Fruit fly (Drosophila melanogaster) whole organism, pupa: ENCODE data around the gene yem.

Experiments
- CG10348 ChIP-seq: fragments of 200-800 bp; sonication (Bioruptor generic); IDR thresholded peaks from 2 replicates; pipeline ENCODE4 v1.3.6; 2022; ENCODE audit warnings: missing biosample characterization, missing genetic modification characterization
- CG12605 ChIP-seq: fragments of 200-800 bp; sonication (Bioruptor generic); IDR thresholded peaks from 2 replicates; pipeline ENCODE4 v1.3.6; 2022; ENCODE audit warnings: missing biosample characterization, missing genetic modification characterization
- CG13204 ChIP-seq: fragments of 200-800 bp; sonication (Bioruptor generic); optimal IDR thresholded peaks from 2 replicates; lab custom pipeline; 2018; ENCODE audit warnings: missing biosample characterization, mild to moderate bottlenecking, missing genetic modification characterization, moderate library complexity
- CG14655 ChIP-seq: fragments of 200-800 bp; sonication (Bioruptor generic); optimal IDR thresholded peaks from 3 replicates; lab custom pipeline; 2017; ENCODE audit warnings: mild to moderate bottlenecking, missing biosample characterization, missing genetic modification reagents, missing genetic modification characterization
- CG15710 ChIP-seq: fragments of 200-800 bp; sonication (Bioruptor generic); optimal IDR thresholded peaks from 2 replicates; lab custom pipeline; 2018; ENCODE audit warnings: missing biosample characterization, mild to moderate bottlenecking, missing genetic modification characterization, moderate library complexity
- CG17806 ChIP-seq: fragments of 200-800 bp; sonication (Bioruptor generic); optimal IDR thresholded peaks from 2 replicates; lab custom pipeline; 2018; ENCODE audit warnings: missing biosample characterization, mild to moderate bottlenecking, missing genetic modification characterization, moderate library complexity
- CG32121 ChIP-seq: fragments of 200-800 bp; sonication (Bioruptor generic); IDR thresholded peaks from 2 replicates; pipeline ENCODE4 v1.3.6; 2022; ENCODE audit warnings: missing biosample characterization, missing genetic modification characterization
- CG34367 ChIP-seq: fragments of 200-800 bp; sonication (Bioruptor generic); optimal IDR thresholded peaks from 2 replicates; lab custom pipeline; 2018; ENCODE audit warnings: missing biosample characterization, mild to moderate bottlenecking, missing genetic modification characterization
- CG4496 ChIP-seq: fragments of 200-800 bp; sonication (Bioruptor generic); IDR thresholded peaks from 3 replicates; pipeline ENCODE4 v1.3.6; 2022; ENCODE audit warnings: missing biosample characterization, missing genetic modification characterization
- CG8159 ChIP-seq: fragments of 200-800 bp; sonication (Bioruptor generic); optimal IDR thresholded peaks from 3 replicates; lab custom pipeline; 2018; ENCODE audit warnings: missing biosample characterization, mild to moderate bottlenecking, missing genetic modification characterization, moderate library complexity
- CG8301 ChIP-seq: fragments of 200-800 bp; sonication (Bioruptor generic); optimal IDR thresholded peaks from 2 replicates; lab custom pipeline; 2018; ENCODE audit warnings: missing biosample characterization, mild to moderate bottlenecking, missing genetic modification characterization
- CG9948 ChIP-seq: fragments of 200-800 bp; sonication (Bioruptor generic); optimal IDR thresholded peaks from 2 replicates; lab custom pipeline; 2018; ENCODE audit warnings: missing biosample characterization, mild to moderate bottlenecking, missing genetic modification characterization, moderate library complexity
- D1 ChIP-seq: fragments of 200-800 bp; sonication (Bioruptor generic); optimal IDR thresholded peaks from 2 replicates; lab custom pipeline; 2018; ENCODE audit warnings: missing biosample characterization, mild to moderate bottlenecking, missing genetic modification characterization, moderate library complexity
- EcR ChIP-seq: fragments of 200-800 bp; sonication (Bioruptor generic); optimal IDR thresholded peaks from 3 replicates; lab custom pipeline; 2019; ENCODE audit warnings: missing biosample characterization, missing genetic modification characterization, mild to moderate bottlenecking, moderate library complexity, missing genetic modification reagents
- Ets98B ChIP-seq: fragments of 200-800 bp; sonication (Bioruptor generic); IDR thresholded peaks from 2 replicates; pipeline ENCODE4 v1.3.6; 2022; ENCODE audit warnings: missing biosample characterization, missing genetic modification characterization
- Pif1A ChIP-seq: fragments of 200-800 bp; sonication (Bioruptor generic); optimal IDR thresholded peaks from 3 replicates; lab custom pipeline; 2016; ENCODE audit warnings: missing biosample characterization, missing genetic modification characterization
- Pif1B ChIP-seq: fragments of 200-800 bp; sonication (Bioruptor generic); optimal IDR thresholded peaks from 3 replicates; lab custom pipeline; 2016; ENCODE audit warnings: missing biosample characterization, missing genetic modification characterization
- Snoo ChIP-seq: fragments of 200-800 bp; sonication (Bioruptor generic); optimal IDR thresholded peaks from 3 replicates; lab custom pipeline; 2017; ENCODE audit warnings: missing biosample characterization, mild to moderate bottlenecking, missing genetic modification characterization, inconsistent platforms
- fd96Ca ChIP-seq: fragments of 200-800 bp; sonication (Bioruptor generic); IDR thresholded peaks from 3 replicates; pipeline ENCODE4 v1.3.6; 2022; ENCODE audit warnings: missing biosample characterization, missing genetic modification characterization
- gl ChIP-seq: fragments of 200-800 bp; sonication (Bioruptor generic); optimal IDR thresholded peaks from 2 replicates; lab custom pipeline; 2018; ENCODE audit warnings: missing biosample characterization, mild to moderate bottlenecking, missing genetic modification characterization
- rn ChIP-seq: fragments of 200-800 bp; sonication (Bioruptor generic); IDR thresholded peaks from 2 replicates; pipeline ENCODE4 v1.3.6; 2022; ENCODE audit warnings: missing biosample characterization, missing genetic modification characterization

yem gene

DNA sequence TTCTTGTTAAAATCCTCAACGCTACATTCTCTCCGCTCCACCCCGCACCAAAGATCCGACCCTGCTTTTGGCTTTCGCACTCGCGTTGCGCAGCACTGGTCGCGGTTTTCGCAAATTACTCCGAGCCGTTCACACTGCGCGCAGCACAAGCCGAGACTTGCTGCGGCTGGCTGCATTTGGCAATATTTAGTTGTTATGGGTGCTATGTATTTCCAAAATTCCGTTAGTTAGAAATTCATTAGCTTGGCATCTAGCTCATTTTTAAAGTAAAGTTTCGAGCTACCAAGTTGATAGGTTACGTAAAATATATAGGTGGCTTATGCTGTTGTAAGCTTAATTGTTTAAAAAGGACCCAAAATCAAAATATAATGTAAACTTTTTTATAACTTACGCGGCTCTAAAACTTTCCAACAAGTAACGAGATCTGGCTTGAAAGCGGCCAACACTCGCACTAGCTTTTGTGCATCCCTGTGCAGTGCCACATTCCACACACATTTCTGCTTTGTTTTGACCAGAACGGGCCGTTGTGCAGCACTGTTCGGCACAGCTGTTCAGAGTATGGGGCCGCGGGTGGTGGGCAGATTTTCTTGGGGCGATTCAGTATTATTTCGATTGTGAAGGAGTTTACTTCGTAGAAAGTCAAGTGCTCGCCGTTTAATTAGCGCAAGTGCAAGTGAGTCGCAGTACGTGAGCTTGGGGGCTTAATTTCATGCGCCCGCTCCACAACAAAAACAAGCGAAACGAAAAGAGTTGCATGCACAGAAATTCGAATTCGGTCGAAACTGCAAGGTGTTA is at the start of gene yem, which contains the start of gene Ctl2:
yem (minus strand) TSS at position 63 of the 795 bp plus-strand sequence.
Ctl2 (plus strand) TSS at position 554 of the 795 bp plus-strand sequence.
- TF ChIP-seq CG17806 (tag; lab: Kevin White, UChicago) (peak; percentile 40), Pif1A (GFP tag; lab: Kevin White, UChicago) (no peak), gl (no peak), D1 (tag; lab: Kevin White, UChicago) (no peak), CG9948 (peak; percentile 46), Ets98B (GFP tag; lab: Robert Waterston, UW) (peak; percentile 36), CG8301 (tag; lab: Kevin White, UChicago) (no peak), CG34367 (tag; lab: Kevin White, UChicago) (peak; percentile 17), CG14655 (GFP tag; lab: Kevin White, UChicago) (no peak), CG15710 (tag; lab: Kevin White, UChicago) (peak; percentile 54), rn (GFP tag; lab: Robert Waterston, UW) (peak; percentile 20; the same call in 1 of the 2 replicates), CG8159 (tag; lab: Kevin White, UChicago) (peak; percentile 62), CG10348 (GFP tag; lab: Robert Waterston, UW) (no peak), CG13204 (GFP tag; lab: Kevin White, UChicago) (no peak), Snoo (tag; lab: Kevin White, UChicago) (peak; percentile 22), CG12605 (GFP tag; lab: Robert Waterston, UW) (no peak; the same call in 1 of the 2 replicates), CG4496 (GFP tag; lab: Robert Waterston, UW) (peak; percentile 45), Pif1B (GFP tag; lab: Kevin White, UChicago) (peak; percentile 52), EcR (GFP tag; lab: Kevin White, UChicago) (no peak), fd96Ca (GFP tag; lab: Robert Waterston, UW) (peak; percentile 65), CG32121 (GFP tag; lab: Robert Waterston, UW) (no peak)

DNA sequence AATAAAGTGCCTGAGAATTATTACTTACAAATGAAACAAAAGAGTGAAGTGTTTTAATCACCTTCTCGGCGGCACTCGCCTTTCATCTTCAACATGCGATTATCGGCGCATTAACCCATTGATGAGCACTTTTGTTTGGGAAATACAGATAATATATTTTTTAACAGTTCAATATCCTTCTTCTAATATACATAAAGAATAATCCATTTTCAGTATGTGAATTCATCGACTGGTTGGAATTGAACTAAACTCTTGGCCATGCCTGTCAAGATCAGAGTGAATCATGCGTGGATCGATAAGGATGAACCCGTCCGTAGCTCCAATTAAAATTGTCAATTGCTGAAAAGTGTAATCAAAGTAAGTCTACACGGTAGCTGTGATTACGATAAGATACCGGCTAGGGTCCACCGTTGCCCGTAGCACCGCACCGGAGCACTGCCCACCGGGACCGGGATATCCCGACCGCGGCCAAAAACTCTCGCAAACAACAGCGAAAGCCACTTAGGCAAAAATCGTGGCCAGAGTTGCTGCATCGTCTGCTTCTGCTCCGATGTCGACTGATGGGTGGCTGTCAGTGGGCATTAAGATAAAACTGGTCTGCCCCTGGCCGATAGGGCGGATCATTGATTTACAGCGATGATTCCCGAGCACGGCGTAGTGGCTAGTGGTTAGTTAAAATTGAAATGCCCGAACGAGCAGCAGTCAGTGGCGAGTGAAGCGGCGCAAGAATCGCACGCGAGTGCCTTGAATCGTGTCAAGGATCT is 42.4 kb upstream of the yem start, which contains the start of gene CG11898:
CG11898 (plus strand) TSS at position 714 of the 764 bp plus-strand sequence.
- no peak for TF ChIP-seq CG32121 (GFP tag; lab: Robert Waterston, UW)
- TF ChIP-seq, all 21 proteins: peak for 0

DNA sequence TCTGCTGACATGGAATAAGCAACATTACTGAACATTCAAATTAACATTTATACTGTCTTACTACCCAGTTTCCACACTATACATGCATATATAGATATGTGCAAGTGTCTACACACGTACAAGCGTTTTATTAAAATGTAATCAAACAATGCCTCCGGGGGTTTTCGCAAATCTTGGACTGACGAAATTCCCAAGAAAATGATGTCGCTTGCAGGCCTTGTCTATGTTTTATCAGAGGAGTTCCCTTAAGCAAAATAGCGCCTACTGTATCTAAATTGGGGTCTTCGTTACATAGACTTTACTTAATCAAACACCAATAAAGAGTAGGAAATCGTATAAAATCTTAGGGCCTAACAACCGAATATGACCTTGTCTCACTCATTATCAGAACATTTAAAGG is 36.9 kb upstream of the yem start:
- TF ChIP-seq Snoo (tag; lab: Kevin White, UChicago) (no peak), CG15710 (tag; lab: Kevin White, UChicago) (no peak), CG4496 (GFP tag; lab: Robert Waterston, UW) (no peak), D1 (tag; lab: Kevin White, UChicago) (no peak), CG12605 (GFP tag; lab: Robert Waterston, UW) (no peak), CG8301 (tag; lab: Kevin White, UChicago) (no peak), CG32121 (GFP tag; lab: Robert Waterston, UW) (no peak), fd96Ca (GFP tag; lab: Robert Waterston, UW) (no peak), CG14655 (GFP tag; lab: Kevin White, UChicago) (no peak), EcR (GFP tag; lab: Kevin White, UChicago) (no peak), gl (no peak), Pif1A (GFP tag; lab: Kevin White, UChicago) (no peak), Pif1B (GFP tag; lab: Kevin White, UChicago) (no peak), Ets98B (GFP tag; lab: Robert Waterston, UW) (no peak), CG10348 (GFP tag; lab: Robert Waterston, UW) (no peak), CG17806 (tag; lab: Kevin White, UChicago) (no peak), CG34367 (tag; lab: Kevin White, UChicago) (no peak), CG9948 (no peak)
- TF ChIP-seq, all 21 proteins: peak for 0

DNA sequence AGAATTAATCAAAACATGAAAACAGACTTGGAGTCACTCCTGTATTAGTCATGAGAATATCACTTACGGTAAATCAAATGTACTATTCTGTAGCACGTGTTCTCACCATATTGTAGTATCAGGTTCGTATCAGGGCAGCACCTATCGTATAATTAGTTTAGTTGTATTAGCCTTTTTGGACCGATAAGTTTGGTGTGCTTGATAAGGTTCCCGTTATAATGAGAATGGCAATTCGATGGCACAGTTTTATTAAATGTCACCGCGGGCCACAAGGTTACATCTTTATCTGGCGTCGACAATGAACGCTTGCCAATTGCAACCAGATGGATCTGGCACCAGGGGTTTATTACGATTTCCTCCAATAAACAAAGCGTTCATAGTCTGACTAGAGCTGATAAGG is 36.0 kb upstream of the yem start:
- TF ChIP-seq CG10348 (GFP tag; lab: Robert Waterston, UW) (no peak), Ets98B (GFP tag; lab: Robert Waterston, UW) (no peak)

DNA sequence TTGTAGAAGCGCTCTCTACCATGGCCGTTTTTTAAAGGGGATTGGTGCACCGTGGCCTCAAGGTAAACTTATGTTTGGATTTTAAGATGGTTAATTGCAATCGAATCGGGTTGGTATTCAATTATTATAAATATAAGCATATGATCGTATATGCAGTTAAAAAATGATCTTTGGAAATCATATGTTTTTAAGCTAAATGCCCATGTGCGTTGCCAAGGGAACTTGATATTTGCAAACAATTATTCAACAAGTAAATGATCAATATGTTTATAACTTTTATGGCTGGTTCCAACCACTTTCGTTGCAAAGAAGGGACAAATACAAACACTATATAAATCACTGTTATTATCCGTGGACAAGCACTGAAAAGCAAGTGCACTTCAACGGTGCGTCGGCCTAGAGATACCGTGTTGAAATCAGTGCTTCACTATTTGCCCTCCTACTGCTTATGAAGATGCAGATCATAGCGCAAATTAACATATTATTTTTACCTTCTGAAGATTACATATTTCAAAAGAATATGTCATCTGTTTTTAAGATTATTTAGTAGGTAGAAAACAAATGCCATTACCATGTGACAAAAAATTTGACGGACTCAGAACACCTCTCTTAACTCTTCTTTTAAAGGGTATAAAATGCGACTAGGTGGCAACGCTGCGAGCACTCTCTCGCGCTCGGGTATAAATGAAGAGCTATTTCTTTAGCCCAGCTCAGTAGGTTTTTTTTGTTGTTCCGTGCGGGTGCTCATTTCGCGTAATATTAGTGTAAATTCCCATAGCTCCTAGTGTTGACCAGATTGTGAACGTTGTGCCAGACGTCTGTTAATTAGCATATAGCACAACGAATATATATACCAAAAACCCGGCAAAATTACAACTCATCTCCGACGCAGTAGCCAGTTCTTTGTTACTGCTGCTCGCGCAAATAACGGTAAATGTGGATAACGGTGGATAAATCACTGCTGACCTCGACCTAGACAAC is 35.0 kb upstream of the yem start, which contains the start of gene rdog:
rdog (plus strand) TSS at position 705 of the 981 bp plus-strand sequence.
- no peak for TF ChIP-seq CG14655 (GFP tag; lab: Kevin White, UChicago)
- peak; percentile 60 for TF ChIP-seq Pif1B (GFP tag; lab: Kevin White, UChicago)
- peak; percentile 73 for TF ChIP-seq CG9948
- TF ChIP-seq CG15710 (tag; lab: Kevin White, UChicago), result peak; percentile 77
- peak; percentile 78 for TF ChIP-seq CG8301 (tag; lab: Kevin White, UChicago)
- TF ChIP-seq CG4496 (GFP tag; lab: Robert Waterston, UW), result peak; percentile 59
- peak; percentile 26; the same call in 1 of the 3 replicates for TF ChIP-seq fd96Ca (GFP tag; lab: Robert Waterston, UW)
- TF ChIP-seq gl, result peak; percentile 18
- peak; percentile 41 for TF ChIP-seq EcR (GFP tag; lab: Kevin White, UChicago)
- no peak for TF ChIP-seq CG12605 (GFP tag; lab: Robert Waterston, UW)
- TF ChIP-seq CG17806 (tag; lab: Kevin White, UChicago), result peak; percentile 71
- peak; percentile 40 for TF ChIP-seq Ets98B (GFP tag; lab: Robert Waterston, UW)
- TF ChIP-seq CG8159 (tag; lab: Kevin White, UChicago), result peak; percentile 80
- TF ChIP-seq CG10348 (GFP tag; lab: Robert Waterston, UW), result 0 out of 2 replicates have a peak, but pooled peaks have one; percentile 33
- peak; percentile 82 for TF ChIP-seq Snoo (tag; lab: Kevin White, UChicago)
- TF ChIP-seq CG13204 (GFP tag; lab: Kevin White, UChicago), result no peak
- no peak for TF ChIP-seq rn (GFP tag; lab: Robert Waterston, UW)
- peak; percentile 72 for TF ChIP-seq CG34367 (tag; lab: Kevin White, UChicago)
